Fruit fly (Drosophila melanogaster) whole organism, embryonic: ENCODE results near the gene eys.

Source experiments
- Blimp-1 ChIP-seq: fragments of 200-800 bp; sonication (Bioruptor generic); optimal IDR thresholded peaks from 3 replicates; lab custom pipeline; 2018; ENCODE audit warnings: missing biosample characterization, missing genetic modification characterization, mild to moderate bottlenecking, moderate library complexity, missing genetic modification reagents
- BtbVII ChIP-seq: fragments of 200-800 bp; sonication (Bioruptor generic); optimal IDR thresholded peaks from 3 replicates; lab custom pipeline; 2017; ENCODE audit warnings: missing biosample characterization, mild to moderate bottlenecking, missing genetic modification characterization
- CG10209 ChIP-seq: fragments of 200-800 bp; sonication (Bioruptor generic); optimal IDR thresholded peaks from 3 replicates; lab custom pipeline; 2017; ENCODE audit warnings: missing biosample characterization, mild to moderate bottlenecking, missing genetic modification characterization, missing genetic modification reagents
- CG10979 ChIP-seq: fragments of 200-800 bp; sonication (Bioruptor generic); optimal IDR thresholded peaks from 2 replicates; lab custom pipeline; 2018; ENCODE audit warnings: missing biosample characterization, mild to moderate bottlenecking, missing genetic modification characterization, moderate library complexity
- CG13775 ChIP-seq: fragments of 200-800 bp; sonication (Bioruptor generic); optimal IDR thresholded peaks from 3 replicates; lab custom pipeline; 2017; ENCODE audit warnings: missing biosample characterization, mild to moderate bottlenecking, missing genetic modification characterization
- CG1529 ChIP-seq: fragments of 200-800 bp; sonication (Bioruptor generic); optimal IDR thresholded peaks from 3 replicates; lab custom pipeline; 2018; ENCODE audit warnings: missing biosample characterization, missing genetic modification characterization
- CG17186 ChIP-seq: fragments of 200-800 bp; sonication (Bioruptor generic); optimal IDR thresholded peaks from 3 replicates; lab custom pipeline; 2017; ENCODE audit warnings: missing biosample characterization, missing genetic modification reagents, missing genetic modification characterization
- CG17359 ChIP-seq: fragments of 200-800 bp; sonication (Bioruptor generic); optimal IDR thresholded peaks from 3 replicates; lab custom pipeline; 2018; ENCODE audit warnings: missing biosample characterization, mild to moderate bottlenecking, missing genetic modification characterization, moderate library complexity
- CG17912 ChIP-seq: fragments of 200-800 bp; sonication (Bioruptor generic); optimal IDR thresholded peaks from 2 replicates; lab custom pipeline; 2018; ENCODE audit warnings: missing biosample characterization, mild to moderate bottlenecking, missing genetic modification characterization
- CG1792 ChIP-seq: fragments of 200-800 bp; sonication (Bioruptor generic); optimal IDR thresholded peaks from 2 replicates; lab custom pipeline; 2016; ENCODE audit warnings: missing biosample characterization, missing genetic modification characterization
- CG2199 ChIP-seq: fragments of 200-800 bp; sonication (Bioruptor generic); IDR thresholded peaks from 3 replicates; pipeline ENCODE4 v1.3.6; 2022; ENCODE audit warnings: missing biosample characterization, missing genetic modification characterization
- CG33213 ChIP-seq: fragments of 200-800 bp; sonication (Bioruptor generic); optimal IDR thresholded peaks from 3 replicates; lab custom pipeline; 2016; ENCODE audit warnings: missing biosample characterization, missing genetic modification characterization
- CG4707 ChIP-seq: fragments of 200-800 bp; sonication (Bioruptor generic); optimal IDR thresholded peaks from 2 replicates; lab custom pipeline; 2018; ENCODE audit warnings: missing biosample characterization, mild to moderate bottlenecking, missing genetic modification characterization, moderate library complexity
- CG6175 ChIP-seq: fragments of 200-800 bp; sonication (Bioruptor generic); IDR thresholded peaks from 3 replicates; pipeline ENCODE4 v1.3.6; 2022; ENCODE audit warnings: missing biosample characterization, missing genetic modification characterization
- CG6654 ChIP-seq: fragments of 200-800 bp; sonication (Bioruptor generic); optimal IDR thresholded peaks from 2 replicates; lab custom pipeline; 2017; ENCODE audit warnings: missing biosample characterization, mild to moderate bottlenecking, missing genetic modification characterization
- CG8089 ChIP-seq: fragments of 200-800 bp; sonication (Bioruptor generic); optimal IDR thresholded peaks from 3 replicates; lab custom pipeline; 2016; ENCODE audit warnings: missing biosample characterization, missing genetic modification characterization
- CG9727 ChIP-seq: fragments of 200-800 bp; sonication (Bioruptor generic); optimal IDR thresholded peaks from 3 replicates; lab custom pipeline; 2017; ENCODE audit warnings: missing biosample characterization, mild to moderate bottlenecking, missing genetic modification characterization
- CG9797 ChIP-seq: fragments of 200-800 bp; sonication (Bioruptor generic); optimal IDR thresholded peaks from 3 replicates; lab custom pipeline; 2018; ENCODE audit warnings: missing biosample characterization, mild to moderate bottlenecking, missing genetic modification characterization
- CTCF ChIP-seq: fragments of 200-800 bp; sonication (Bioruptor generic); optimal IDR thresholded peaks from 2 replicates; lab custom pipeline; 2017; ENCODE audit warnings: missing biosample characterization, mild to moderate bottlenecking, missing genetic modification characterization, moderate library complexity
- Deaf1 ChIP-seq: fragments of 200-800 bp; optimal IDR thresholded peaks from 3 replicates; lab custom pipeline; 2019; ENCODE audit warnings: missing biosample characterization, mild to moderate bottlenecking, missing genetic modification characterization, moderate library complexity
- Ets97D ChIP-seq: fragments of 200-800 bp; sonication (Bioruptor generic); optimal IDR thresholded peaks from 3 replicates; lab custom pipeline; 2016; ENCODE audit warnings: missing biosample characterization, missing genetic modification characterization
- HmgD ChIP-seq: fragments of 200-800 bp; sonication (Bioruptor generic); optimal IDR thresholded peaks from 3 replicates; lab custom pipeline; 2016; ENCODE audit warnings: missing biosample characterization, missing genetic modification characterization
- Kr ChIP-seq: fragments of 200-800 bp; sonication (Bioruptor generic); optimal IDR thresholded peaks from 2 replicates; lab custom pipeline; 2017; ENCODE audit warnings: missing biosample characterization, mild to moderate bottlenecking, missing genetic modification characterization
- Meics ChIP-seq: fragments of 200-800 bp; sonication (Bioruptor generic); optimal IDR thresholded peaks from 2 replicates; lab custom pipeline; 2017; ENCODE audit warnings: missing biosample characterization, mild to moderate bottlenecking, missing genetic modification characterization
- Oaz ChIP-seq: fragments of 200-800 bp; sonication (Bioruptor generic); IDR thresholded peaks from 2 replicates; pipeline ENCODE4 v1.3.6; 2022; ENCODE audit warnings: missing biosample characterization, missing genetic modification characterization
- PHDP ChIP-seq: fragments of 200-800 bp; sonication (Bioruptor generic); optimal IDR thresholded peaks from 3 replicates; lab custom pipeline; 2018; ENCODE audit warnings: missing biosample characterization, mild to moderate bottlenecking, missing genetic modification characterization, moderate library complexity
- Usf ChIP-seq: fragments of 200-800 bp; sonication (Bioruptor generic); optimal IDR thresholded peaks from 2 replicates; lab custom pipeline; 2017; ENCODE audit warnings: missing genotype, missing biosample characterization, missing genetic modification characterization
- YL-1 ChIP-seq: fragments of 200-800 bp; sonication (Bioruptor generic); optimal IDR thresholded peaks from 3 replicates; lab custom pipeline; 2017; ENCODE audit warnings: missing biosample characterization, mild to moderate bottlenecking, missing genetic modification characterization
- ash1 ChIP-seq: fragments of 200-800 bp; sonication (Bioruptor generic); optimal IDR thresholded peaks from 2 replicates; lab custom pipeline; 2018; ENCODE audit warnings: missing biosample characterization, mild to moderate bottlenecking, missing genetic modification characterization
- az2 ChIP-seq: fragments of 200-800 bp; sonication (Bioruptor generic); optimal IDR thresholded peaks from 3 replicates; lab custom pipeline; 2016; ENCODE audit warnings: missing biosample characterization, missing genetic modification characterization
- chm ChIP-seq: fragments of 200-800 bp; sonication (Bioruptor generic); IDR thresholded peaks from 2 replicates; pipeline ENCODE4 v1.3.6; 2022; ENCODE audit warnings: missing biosample characterization, missing genetic modification characterization
- emc ChIP-seq: fragments of 200-800 bp; sonication (Bioruptor generic); optimal IDR thresholded peaks from 2 replicates; lab custom pipeline; 2016; ENCODE audit warnings: missing biosample characterization, missing genetic modification characterization
- gcm ChIP-seq: fragments of 200-800 bp; sonication (Bioruptor generic); optimal IDR thresholded peaks from 2 replicates; lab custom pipeline; 2019; ENCODE audit warnings: missing biosample characterization, mild to moderate bottlenecking, missing genetic modification characterization, moderate library complexity
- gro ChIP-seq: fragments of 200-800 bp; sonication (Bioruptor generic); optimal IDR thresholded peaks from 2 replicates; lab custom pipeline; 2016; ENCODE audit warnings: missing biosample characterization, missing genetic modification characterization
- ham ChIP-seq: fragments of 200-800 bp; sonication (Bioruptor generic); IDR thresholded peaks from 2 replicates; pipeline ENCODE4 v1.3.6; 2022; ENCODE audit warnings: missing biosample characterization, missing genetic modification characterization
- jumu ChIP-seq: fragments of 200-800 bp; sonication (Bioruptor generic); optimal IDR thresholded peaks from 3 replicates; lab custom pipeline; 2016; ENCODE audit warnings: missing biosample characterization, missing genetic modification characterization
- lbe ChIP-seq: fragments of 200-800 bp; sonication (Bioruptor generic); optimal IDR thresholded peaks from 2 replicates; lab custom pipeline; 2016; ENCODE audit warnings: missing biosample characterization, mild to moderate bottlenecking, missing genetic modification characterization
- nom ChIP-seq: fragments of 200-800 bp; sonication (Bioruptor generic); optimal IDR thresholded peaks from 2 replicates; lab custom pipeline; 2017; ENCODE audit warnings: missing biosample characterization, missing genetic modification characterization, mild to moderate bottlenecking, moderate library complexity, missing genetic modification reagents
- pita ChIP-seq: fragments of 200-800 bp; sonication (Bioruptor generic); optimal IDR thresholded peaks from 2 replicates; lab custom pipeline; 2017; ENCODE audit warnings: missing biosample characterization, mild to moderate bottlenecking, missing genetic modification characterization
- pros ChIP-seq: fragments of 200-800 bp; sonication (Bioruptor generic); optimal IDR thresholded peaks from 3 replicates; lab custom pipeline; 2019; ENCODE audit warnings: missing biosample characterization, mild to moderate bottlenecking, missing genetic modification characterization, moderate library complexity
- ro ChIP-seq: fragments of 200-800 bp; sonication (Bioruptor generic); IDR thresholded peaks from 2 replicates; pipeline ENCODE4 v1.3.6; 2022; ENCODE audit warnings: missing biosample characterization, missing genetic modification characterization
- sim ChIP-seq: fragments of 200-800 bp; sonication (Bioruptor generic); IDR thresholded peaks from 2 replicates; pipeline ENCODE4 v1.3.6; 2022; ENCODE audit warnings: missing biosample characterization, missing genetic modification characterization
- ttk ChIP-seq: fragments of 200-800 bp; sonication (Bioruptor generic); IDR thresholded peaks from 2 replicates; pipeline ENCODE4 v2.1.2; 2022; ENCODE audit warnings: missing biosample characterization, missing genetic modification characterization
- twi ChIP-seq: fragments of 200-800 bp; optimal IDR thresholded peaks from 2 replicates; lab custom pipeline; 2019; ENCODE audit warnings: missing biosample characterization, mild to moderate bottlenecking, missing genetic modification characterization, moderate library complexity
- unc-4 ChIP-seq: fragments of 200-800 bp; sonication (Bioruptor generic); IDR thresholded peaks from 2 replicates; pipeline ENCODE4 v1.3.6; 2022; ENCODE audit warnings: missing biosample characterization, missing genetic modification characterization; ENCODE audit not compliant: partially characterized antibody
- unpg ChIP-seq: fragments of 200-800 bp; sonication (Bioruptor generic); optimal IDR thresholded peaks from 3 replicates; lab custom pipeline; 2018; ENCODE audit warnings: missing biosample characterization, mild to moderate bottlenecking, missing genetic modification characterization, moderate library complexity
- usp ChIP-seq: fragments of >200 bp; optimal IDR thresholded peaks from 2 replicates; lab custom pipeline; 2017; ENCODE audit warnings: missing biosample characterization, missing genetic modification characterization
- wek ChIP-seq: fragments of 200-800 bp; sonication (Bioruptor generic); optimal IDR thresholded peaks from 3 replicates; lab custom pipeline; 2018; ENCODE audit warnings: missing biosample characterization, mild to moderate bottlenecking, missing genetic modification characterization, moderate library complexity

eys gene

DNA sequence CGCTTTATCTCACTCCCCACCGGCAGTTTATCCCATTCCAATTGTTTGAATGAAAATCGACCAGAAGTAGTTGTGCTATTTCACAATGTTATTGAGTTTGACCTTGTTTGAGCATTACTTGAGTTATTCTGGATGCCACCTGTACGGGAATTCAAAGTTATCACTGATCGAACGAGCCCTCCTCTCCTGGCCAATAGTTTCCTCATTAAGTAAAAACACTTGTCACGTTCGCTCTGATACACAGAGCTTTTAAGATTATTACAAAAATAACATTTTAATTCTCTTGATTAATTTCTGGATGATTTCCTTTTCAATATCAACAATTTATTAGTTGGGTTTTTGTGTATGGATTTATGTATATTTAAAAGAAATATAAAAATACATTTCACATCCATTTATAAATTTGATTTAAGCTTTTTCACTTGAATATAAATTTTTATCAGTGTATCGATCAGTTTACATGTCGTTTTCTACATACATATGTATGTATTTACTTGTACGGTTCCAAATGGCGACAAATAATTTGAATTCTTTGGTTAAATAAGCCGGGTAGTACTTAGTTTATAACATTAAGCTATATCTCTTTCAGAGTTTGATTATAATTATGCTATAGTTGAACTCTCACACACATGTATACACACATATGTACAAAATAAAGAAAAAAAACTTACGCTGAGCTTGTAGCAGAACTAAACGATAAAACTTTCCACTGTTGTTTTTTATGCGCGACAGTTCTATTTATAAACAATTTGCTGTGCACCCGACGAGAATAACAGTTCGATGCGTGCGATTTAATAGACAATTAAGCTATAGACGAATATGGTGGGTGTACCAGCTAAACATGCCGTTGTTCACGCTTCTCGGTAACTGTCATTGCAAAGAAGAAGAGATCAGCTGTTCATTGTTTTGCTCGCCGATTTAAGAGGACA is 62.6 kb downstream of the eys start, which contains the start of the genes CG3609 and CG15390:
Gene CG3609 (minus strand): TSS at position 810 of the 929 bp plus-strand sequence.
Gene CG15390 (plus strand): TSS at position 896 of the 929 bp plus-strand sequence.
- TF ChIP-seq Ets97D (GFP tag; lab: Kevin White, UChicago) (peak; percentile 83), CG6654 (no peak), CG17359 (tag; lab: Kevin White, UChicago) (peak; percentile 62), unpg (GFP tag; lab: Kevin White, UChicago) (peak; percentile 81), unc-4 (GFP tag; lab: Robert Waterston, UW) (peak; percentile 55; the same call in 1 of the 2 replicates), jumu (peak; percentile 91), CG6175 (GFP tag; lab: Robert Waterston, UW) (0 out of 3 replicates have a peak, but pooled peaks have one; percentile 48), Kr (no peak), lbe (GFP tag; lab: Kevin White, UChicago) (peak; percentile 84), PHDP (tag; lab: Kevin White, UChicago) (peak; percentile 77), CG8089 (GFP tag; lab: Kevin White, UChicago) (peak; percentile 37), pros (GFP tag; lab: Kevin White, UChicago) (no peak), Blimp-1 (GFP tag; lab: Kevin White, UChicago) (peak; percentile 60), Usf (peak; percentile 44), emc (peak; percentile 78), CG10209 (GFP tag; lab: Kevin White, UChicago) (peak; percentile 57), ash1 (GFP tag; lab: Kevin White, UChicago) (peak; percentile 86), gro (GFP tag; lab: Kevin White, UChicago) (peak; percentile 97), usp (GFP tag; lab: Kevin White, UChicago) (no peak), CTCF (GFP tag; lab: Kevin White, UChicago) (no peak), Oaz (GFP tag; lab: Robert Waterston, UW) (peak; percentile 39), Meics (GFP tag; lab: Kevin White, UChicago) (peak; percentile 70), CG1792 (GFP tag; lab: Kevin White, UChicago) (peak; percentile 78), nom (GFP tag; lab: Kevin White, UChicago) (peak; percentile 83), ttk (GFP tag; lab: Robert Waterston, UW) (peak; percentile 57; the same call in 1 of the 2 replicates), ham (GFP tag; lab: Robert Waterston, UW) (no peak; the same call in 1 of the 2 replicates), CG9797 (GFP tag; lab: Kevin White, UChicago) (no peak), BtbVII (GFP tag; lab: Kevin White, UChicago) (peak; percentile 22), chm (peak; percentile 90), gcm (peak; percentile 54), CG13775 (GFP tag; lab: Kevin White, UChicago) (peak; percentile 41), CG17186 (peak; percentile 35), CG17912 (GFP tag; lab: Kevin White, UChicago) (peak; percentile 78), CG10979 (tag; lab: Kevin White, UChicago) (peak; percentile 64), CG4707 (GFP tag; lab: Kevin White, UChicago) (peak; percentile 76), YL-1 (GFP tag; lab: Kevin White, UChicago) (peak; percentile 62), pita (GFP tag; lab: Kevin White, UChicago) (no peak), Deaf1 (peak; percentile 37), sim (GFP tag; lab: Robert Waterston, UW) (peak; percentile 51; the same call in 1 of the 2 replicates), CG2199 (peak; percentile 61; the same call in 2 of the 3 replicates), ro (no peak), HmgD (peak; percentile 92), CG9727 (peak; percentile 54), twi (peak; percentile 55), CG1529 (GFP tag; lab: Kevin White, UChicago) (peak; percentile 23), wek (peak; percentile 69), az2 (GFP tag; lab: Kevin White, UChicago) (peak; percentile 99), CG33213 (GFP tag; lab: Kevin White, UChicago) (peak; percentile 91)
